Worm (Caenorhabditis elegans): Measurements from ENCODE around the gene F37C12.10.

DNA sequence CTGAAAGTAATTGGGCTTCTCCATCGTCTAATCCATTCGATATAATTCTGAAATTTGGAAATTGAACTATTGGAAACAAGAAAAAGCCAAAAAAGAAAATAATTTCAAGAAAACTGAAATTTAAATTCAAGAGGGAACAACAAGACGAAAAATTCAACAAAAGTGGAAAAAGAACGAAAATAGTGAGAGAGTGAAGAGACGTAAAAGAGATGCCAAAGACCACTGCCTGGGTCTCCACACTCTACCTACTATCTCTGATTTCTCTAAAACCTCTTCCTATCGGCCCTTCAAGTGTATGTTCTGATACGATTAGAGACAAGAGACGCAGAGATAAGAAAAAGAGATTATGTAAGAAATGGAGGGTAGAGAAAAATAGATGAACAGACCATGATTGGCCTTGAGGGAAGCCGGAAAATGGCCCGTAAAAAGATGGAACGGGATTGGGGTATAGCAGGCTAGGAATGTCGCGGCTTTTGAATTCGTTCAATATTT is 34.4 kb downstream of the F37C12.10 start, which contains the start of gene ogt-1:
- no peak for TF ChIP-seq aly-2 (tag; optimal IDR thresholded peaks at IDR 0.05)
- TF ChIP-seq T26A8.4 (GFP tag; IDR thresholded peaks at IDR 0.05), result peak; percentile 80
- peak; percentile 28 for TF ChIP-seq lin-13 (GFP tag; optimal IDR thresholded peaks at IDR 0.05)
- TF ChIP-seq ztf-11 (tag; optimal IDR thresholded peaks at IDR 0.05), result no peak
- peak; percentile 17 for TF ChIP-seq nhr-77 (tag; optimal IDR thresholded peaks at IDR 0.05)
- TF ChIP-seq mep-1 (tag; optimal IDR thresholded peaks at IDR 0.05), result peak; percentile 88
- no peak for TF ChIP-seq skn-1 (tag; optimal IDR thresholded peaks at IDR 0.05)
- TF ChIP-seq unc-62 (GFP tag; optimal IDR thresholded peaks at IDR 0.05 in 1 of 2), result peak in 1 of 2 experiments; percentile 99
- no peak for TF ChIP-seq unc-62 (tag; optimal IDR thresholded peaks at IDR 0.05)
- TF ChIP-seq lim-7 (GFP tag; IDR thresholded peaks at IDR 0.05), result no peak
- TF ChIP-seq egl-43 (GFP tag; IDR thresholded peaks at IDR 0.05), result no peak
- TF ChIP-seq nhr-102 (tag; optimal IDR thresholded peaks at IDR 0.05), result peak; percentile 34
- TF ChIP-seq ama-1 (optimal IDR thresholded peaks at IDR 0.05), result no peak
- peak; percentile 47 for TF ChIP-seq nhr-11 (tag; optimal IDR thresholded peaks at IDR 0.05)
